Worm (Caenorhabditis elegans): ENCODE measurements around the gene sre-31.
A peak's percentile ranks its signal among the peaks of the same experiment; 100 is the strongest.

sre-31 gene

DNA sequence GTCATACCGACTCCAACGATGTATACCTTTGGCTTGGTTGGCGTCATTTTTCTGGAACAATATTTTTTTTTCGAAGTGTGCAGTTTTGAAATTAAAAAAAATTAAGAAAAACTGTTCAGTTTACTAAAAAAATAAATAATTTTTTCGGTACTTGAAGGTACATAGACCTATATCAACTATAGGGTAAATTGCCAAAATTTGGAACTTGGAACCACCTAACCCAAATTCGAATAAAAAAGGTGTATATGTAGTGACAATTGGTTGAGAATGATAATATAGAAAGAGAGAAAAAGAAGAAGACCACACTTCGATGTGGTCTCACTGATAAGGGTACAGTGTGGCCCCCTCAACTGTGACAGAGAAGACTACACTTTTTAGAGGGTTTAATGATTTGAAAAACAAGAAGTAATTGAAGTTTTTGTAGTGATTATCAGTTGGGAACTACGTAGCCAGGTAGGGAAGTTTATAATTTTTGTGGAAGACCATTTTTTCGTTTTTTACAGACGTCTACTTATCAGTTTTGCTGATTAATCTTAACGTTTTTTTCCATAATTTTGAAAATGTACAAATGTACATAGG, 17.1 kb upstream of the sre-31 start, which contains the start of gene daf-22:
Gene daf-22, minus strand, starts transcription at position 51 of the 579 bp plus-strand sequence.
- TF ChIP-seq pha-4 (tag; optimal IDR thresholded peaks at IDR 0.05) (peak; percentile 37), nhr-67 (tag; optimal IDR thresholded peaks at IDR 0.05) (no peak), pqm-1 (tag; optimal IDR thresholded peaks at IDR 0.05) (peak; percentile 93), nfya-1 (tag; optimal IDR thresholded peaks at IDR 0.05; ENCODE audit: insufficient read depth) (peak; percentile 19), elt-2 (tag; optimal IDR thresholded peaks at IDR 0.05) (peak; percentile 98), jun-1 (tag; optimal IDR thresholded peaks at IDR 0.05) (peak; percentile 49)

DNA sequence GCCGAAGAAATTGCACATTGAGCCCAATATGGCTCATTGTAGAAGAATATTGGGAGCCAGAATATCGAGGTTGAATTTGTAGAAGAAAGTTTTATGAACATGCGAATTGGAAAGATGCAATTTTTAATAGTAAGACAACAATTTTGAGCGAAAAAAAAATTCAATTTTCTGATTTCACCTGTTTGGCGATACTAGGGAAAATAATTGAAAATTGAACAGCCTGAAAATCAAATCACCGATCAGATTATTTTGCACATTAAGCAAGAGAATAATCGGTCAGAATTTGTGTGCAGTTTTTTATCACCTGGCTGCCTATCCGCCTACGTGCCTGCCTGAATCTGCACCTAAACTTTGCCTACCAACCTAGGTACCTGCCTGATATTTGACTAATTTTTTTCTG, 11.9 kb upstream of the sre-31 start, which contains the start of gene sre-26:
Gene sre-26, minus strand, starts transcription at position 101 of the 400 bp plus-strand sequence.
- no peak for TF ChIP-seq nhr-43 (tag; optimal IDR thresholded peaks at IDR 0.05; ENCODE audit: poor library complexity, severe bottlenecking)
- no peak for TF ChIP-seq nhr-12 (tag; optimal IDR thresholded peaks at IDR 0.05)
- no peak for TF ChIP-seq jun-1 (tag; optimal IDR thresholded peaks at IDR 0.05)
- TF ChIP-seq ceh-28 (tag; optimal IDR thresholded peaks at IDR 0.05) = no peak
- no peak for TF ChIP-seq R02D3.7 (tag; optimal IDR thresholded peaks at IDR 0.05)
- TF ChIP-seq fkh-2 (tag; optimal IDR thresholded peaks at IDR 0.05) = no peak
- TF ChIP-seq mdl-1 (tag; optimal IDR thresholded peaks at IDR 0.05) = no peak
- no peak for TF ChIP-seq nhr-67 (tag; optimal IDR thresholded peaks at IDR 0.05)
- no peak for TF ChIP-seq ama-1 (optimal IDR thresholded peaks at IDR 0.05)

DNA sequence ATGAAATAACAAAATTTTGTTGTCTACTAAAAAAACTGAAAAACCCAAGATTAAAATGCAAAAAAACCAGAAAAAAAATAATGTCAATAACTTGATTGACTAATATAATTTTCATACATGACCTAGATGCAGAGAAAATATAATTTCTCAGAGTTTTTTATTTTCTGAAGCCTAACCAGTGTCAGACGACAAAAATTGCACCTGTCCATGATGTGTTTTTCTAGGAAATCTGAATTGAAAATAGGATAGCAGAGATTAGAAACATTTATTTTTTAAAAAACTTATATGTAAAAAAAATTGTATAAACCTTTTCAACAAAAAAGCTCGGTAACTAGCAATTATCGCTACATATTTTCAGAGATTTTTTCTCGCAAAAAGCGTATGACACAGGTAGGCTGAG, 9.4 kb upstream of the sre-31 start:
- TF ChIP-seq nhr-76 (tag; optimal IDR thresholded peaks at IDR 0.05) = no peak
- no peak for TF ChIP-seq daf-12 (tag; optimal IDR thresholded peaks at IDR 0.05)
- TF ChIP-seq mdl-1 (tag; optimal IDR thresholded peaks at IDR 0.05) = no peak
- no peak for TF ChIP-seq lin-39 (tag; optimal IDR thresholded peaks at IDR 0.05)
- TF ChIP-seq elt-2 (tag; optimal IDR thresholded peaks at IDR 0.05) = no peak
- TF ChIP-seq pha-4 (tag; optimal IDR thresholded peaks at IDR 0.05) = no peak
- TF ChIP-seq ZK546.5 (tag; optimal IDR thresholded peaks at IDR 0.05) = no peak
- TF ChIP-seq sea-2 (GFP tag; optimal IDR thresholded peaks at IDR 0.05) = no peak
- no peak for TF ChIP-seq fos-1 (tag; optimal IDR thresholded peaks at IDR 0.05)
- TF ChIP-seq zag-1 (tag; optimal IDR thresholded peaks at IDR 0.05) = no peak
- no peak for TF ChIP-seq ceh-28 (tag; optimal IDR thresholded peaks at IDR 0.05)
- TF ChIP-seq eor-1 (tag; optimal IDR thresholded peaks at IDR 0.05) = no peak

DNA sequence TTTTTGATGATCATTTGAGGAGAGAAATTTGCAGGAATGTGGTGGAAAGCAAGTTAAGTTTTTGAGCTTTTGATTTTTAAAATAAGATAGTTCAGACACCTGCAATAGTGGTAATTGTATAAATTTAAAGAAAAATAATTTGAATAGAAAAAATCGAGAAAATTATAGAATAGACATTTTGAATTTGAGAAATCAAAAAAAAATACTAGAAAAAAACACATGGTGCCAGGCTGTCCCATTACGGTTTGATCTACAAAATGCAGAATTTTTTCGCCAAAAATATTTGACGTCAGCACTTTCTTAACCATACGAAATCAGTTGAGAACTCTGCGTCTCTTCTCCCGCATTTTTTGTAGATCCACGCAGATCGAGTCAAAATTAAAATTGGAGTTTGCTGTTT, 8.9 kb upstream of the sre-31 start, which contains the start of gene sre-27:
Gene sre-27, minus strand, starts transcription at position 101 of the 400 bp plus-strand sequence.
- TF ChIP-seq daf-12 (tag; optimal IDR thresholded peaks at IDR 0.05) (no peak), unc-62 (GFP tag; optimal IDR thresholded peaks at IDR 0.05) (no peak), lin-39 (tag; optimal IDR thresholded peaks at IDR 0.05) (no peak), nfya-1 (tag; optimal IDR thresholded peaks at IDR 0.05; ENCODE audit: insufficient read depth) (no peak), ama-1 (optimal IDR thresholded peaks at IDR 0.05) (no peak)

DNA sequence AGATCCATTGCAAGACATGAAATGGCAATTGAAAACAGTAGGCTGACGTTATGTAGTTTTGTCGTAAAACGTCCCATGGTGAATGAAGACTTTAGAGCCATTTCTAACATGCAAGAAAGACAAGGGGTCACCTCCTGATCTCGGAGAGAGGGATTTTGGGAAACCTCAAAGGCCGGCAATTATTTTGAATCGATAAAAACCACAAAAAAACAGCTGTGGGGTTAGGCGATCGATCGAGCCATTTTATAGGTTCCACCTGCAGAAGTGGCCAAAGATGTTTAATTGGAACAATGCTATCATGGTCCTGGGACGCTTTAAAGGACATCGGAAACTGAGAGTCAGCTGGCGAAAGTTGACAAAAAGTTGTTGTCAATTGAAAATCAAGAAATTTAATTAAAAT, 6.2 kb upstream of the sre-31 start, which contains the start of gene Y57A10C.11:
Gene Y57A10C.11, minus strand, starts transcription at position 101 of the 400 bp plus-strand sequence.
- TF ChIP-seq snpc-4 (tag; optimal IDR thresholded peaks at IDR 0.05) (no peak), nhr-23 (tag; optimal IDR thresholded peaks at IDR 0.05) (no peak), nhr-12 (tag; optimal IDR thresholded peaks at IDR 0.05) (no peak), sea-2 (GFP tag; optimal IDR thresholded peaks at IDR 0.05) (no peak), ama-1 (optimal IDR thresholded peaks at IDR 0.05) (no peak), elt-1 (tag; optimal IDR thresholded peaks at IDR 0.05) (no peak), pha-4 (tag; optimal IDR thresholded peaks at IDR 0.05) (no peak), nhr-43 (tag; optimal IDR thresholded peaks at IDR 0.05; ENCODE audit: poor library complexity, severe bottlenecking) (no peak), ceh-9 (tag; optimal IDR thresholded peaks at IDR 0.05) (no peak), nhr-11 (tag; optimal IDR thresholded peaks at IDR 0.05) (no peak), nhr-77 (tag; optimal IDR thresholded peaks at IDR 0.05) (no peak), ZK546.5 (tag; optimal IDR thresholded peaks at IDR 0.05) (no peak), tbx-2 (tag; optimal IDR thresholded peaks at IDR 0.05) (no peak), aly-2 (tag; optimal IDR thresholded peaks at IDR 0.05) (no peak), fos-1 (tag; optimal IDR thresholded peaks at IDR 0.05) (no peak), mdl-1 (tag; optimal IDR thresholded peaks at IDR 0.05) (no peak)

DNA sequence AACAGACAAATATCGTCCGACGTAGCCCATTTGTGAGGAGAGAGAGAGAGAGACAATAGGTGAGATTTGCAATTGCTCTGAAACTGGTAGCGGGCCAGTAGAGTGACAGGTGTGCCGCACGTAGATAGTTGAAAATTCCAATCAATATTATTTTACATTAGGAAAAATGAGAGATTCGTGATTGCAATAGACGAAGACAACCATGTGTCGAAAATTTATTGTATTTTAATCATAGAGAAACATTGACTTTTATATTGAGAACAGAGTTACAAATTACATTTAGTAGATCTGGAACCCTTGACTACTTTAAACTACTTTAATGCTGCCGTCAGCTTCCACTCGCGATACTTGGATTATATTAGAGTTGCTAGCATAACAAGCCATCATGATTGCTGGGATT, 3.8 kb upstream of the sre-31 start, which contains the start of gene Y57A10C.1:
Gene Y57A10C.1, minus strand, starts transcription at position 101 of the 400 bp plus-strand sequence.
- no peak for TF ChIP-seq fos-1 (tag; optimal IDR thresholded peaks at IDR 0.05)
- no peak for TF ChIP-seq nhr-67 (tag; optimal IDR thresholded peaks at IDR 0.05)
- no peak for TF ChIP-seq pqm-1 (tag; optimal IDR thresholded peaks at IDR 0.05)
- TF ChIP-seq ztf-11 (tag; optimal IDR thresholded peaks at IDR 0.05) = no peak
- TF ChIP-seq zag-1 (tag; optimal IDR thresholded peaks at IDR 0.05) = no peak
